Fruit fly (Drosophila melanogaster): ENCODE results near the gene asun.

Gene asun

dm6 chr3R:16234745-16235149, 29.3 kb upstream of the asun start (continued):
- TF ChIP-seq Ets21C (GFP tag; optimal IDR thresholded peaks at IDR 0.05) (peak; percentile 72), OdsH (GFP tag; optimal IDR thresholded peaks at IDR 0.05) (peak; percentile 85), achi (GFP tag; optimal IDR thresholded peaks at IDR 0.05) (peak; percentile 83), dac (GFP tag; optimal IDR thresholded peaks at IDR 0.05) (peak; percentile 71), CG11762 (GFP tag; optimal IDR thresholded peaks at IDR 0.05; ENCODE audit: insufficient read depth) (peak; percentile 81), fd59A (GFP tag; optimal IDR thresholded peaks at IDR 0.05) (peak; percentile 91), Met (GFP tag; optimal IDR thresholded peaks at IDR 0.05) (peak; percentile 91), acj6 (GFP tag; optimal IDR thresholded peaks at IDR 0.05) (peak; percentile 74), Smox (GFP tag; optimal IDR thresholded peaks at IDR 0.05) (peak; percentile 88), CG11902 (GFP tag; optimal IDR thresholded peaks at IDR 0.05) (peak; percentile 77), Blimp-1 (GFP tag; optimal IDR thresholded peaks at IDR 0.05) (peak; percentile 60), CG10669 (GFP tag; optimal IDR thresholded peaks at IDR 0.05) (peak; percentile 90), CG31627 (GFP tag; optimal IDR thresholded peaks at IDR 0.05) (peak; percentile 81), CG8319 (GFP tag; optimal IDR thresholded peaks at IDR 0.05) (peak; percentile 55), Sox15 (GFP tag; optimal IDR thresholded peaks at IDR 0.05) (peak; percentile 76), salr (GFP tag; optimal IDR thresholded peaks at IDR 0.05) (peak; percentile 49 to 87), CG6276 (GFP tag; optimal IDR thresholded peaks at IDR 0.05) (peak; percentile 89), CG9139 (GFP tag; optimal IDR thresholded peaks at IDR 0.05) (peak; percentile 73), CG10631 (GFP tag; optimal IDR thresholded peaks at IDR 0.05) (peak; percentile 87), CG1621 (tag; optimal IDR thresholded peaks at IDR 0.05) (peak; percentile 45)

dm6 chr3R:16235215-16235937, 28.7 kb upstream of the asun start:
- TF ChIP-seq Lpt (GFP tag; optimal IDR thresholded peaks at IDR 0.05) (peak; percentile 58), CG6808 (GFP tag; optimal IDR thresholded peaks at IDR 0.05) (no peak), Gug (GFP tag; IDR thresholded peaks at IDR 0.05) (no peak), Eip78C (GFP tag) (peak; percentile 7), fd59A (GFP tag; optimal IDR thresholded peaks at IDR 0.05) (no peak), CG32006 (GFP tag; optimal IDR thresholded peaks at IDR 0.05) (no peak), eg (GFP tag; IDR thresholded peaks at IDR 0.05) (no peak), CG11902 (GFP tag; optimal IDR thresholded peaks at IDR 0.05) (no peak), Ets21C (GFP tag; optimal IDR thresholded peaks at IDR 0.05) (no peak), CG8119 (GFP tag; IDR thresholded peaks at IDR 0.05) (no peak), CG6163 (GFP tag; IDR thresholded peaks at IDR 0.05) (no peak), CG31627 (GFP tag; optimal IDR thresholded peaks at IDR 0.05) (no peak), Eip75B (GFP tag; optimal IDR thresholded peaks at IDR 0.05) (no peak), Eip93F (GFP tag; optimal IDR thresholded peaks at IDR 0.05) (peak; percentile 68), CG10669 (GFP tag; optimal IDR thresholded peaks at IDR 0.05) (no peak), CG6854 (GFP tag; optimal IDR thresholded peaks at IDR 0.05) (peak; percentile 38), Sox14 (GFP tag; optimal IDR thresholded peaks at IDR 0.05) (peak; percentile 4), fd85E (GFP tag; optimal IDR thresholded peaks at IDR 0.05) (peak; percentile 62), CG1621 (tag; optimal IDR thresholded peaks at IDR 0.05) (no peak), OdsH (GFP tag; optimal IDR thresholded peaks at IDR 0.05) (no peak), ss (GFP tag; optimal IDR thresholded peaks at IDR 0.05) (no peak), fkh (GFP tag; optimal IDR thresholded peaks at IDR 0.05) (peak; percentile 41), spab (GFP tag; optimal IDR thresholded peaks at IDR 0.05) (no peak), Hr4 (GFP tag; optimal IDR thresholded peaks at IDR 0.05) (no peak), CG8632 (GFP tag; optimal IDR thresholded peaks at IDR 0.05) (no peak), svp (GFP tag) (peak; percentile 96), CG10631 (GFP tag; optimal IDR thresholded peaks at IDR 0.05) (no peak), Blimp-1 (GFP tag; optimal IDR thresholded peaks at IDR 0.05) (no peak), dsx (GFP tag; optimal IDR thresholded peaks at IDR 0.05; ENCODE audit: poor library complexity, severe bottlenecking) (peak; percentile 87), vri (GFP tag; optimal IDR thresholded peaks at IDR 0.05) (peak; percentile 65), CG6276 (GFP tag; optimal IDR thresholded peaks at IDR 0.05) (no peak)
